Worm (Caenorhabditis elegans): ENCODE measurements around the gene apa-2.

The apa-2 gene

DNA sequence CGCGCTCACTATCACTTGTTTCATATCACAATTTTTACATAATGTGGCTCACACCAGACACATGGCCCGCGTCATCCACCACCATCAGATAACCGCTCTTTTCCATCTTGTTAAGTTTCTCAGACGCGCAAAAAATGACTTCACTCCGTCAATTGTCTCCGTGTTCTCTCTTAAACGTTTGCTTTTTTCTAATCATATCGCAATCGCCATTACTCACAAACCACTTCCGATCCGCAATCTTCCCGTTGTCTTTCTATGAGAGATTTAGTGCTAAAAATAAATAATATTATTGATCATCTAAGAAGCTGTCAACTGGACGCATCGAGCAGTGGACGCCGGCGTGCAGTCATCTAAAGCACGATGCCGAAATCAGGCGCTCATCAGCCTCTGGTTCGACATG, 35.1 kb upstream of the apa-2 start, which contains the start of gene tmc-2:
tmc-2 (plus strand) TSS at position 301 of the 400 bp plus-strand sequence.
- no peak for TF ChIP-seq pax-3 (tag; optimal IDR thresholded peaks at IDR 0.05)
- no peak for TF ChIP-seq sox-4 (tag; optimal IDR thresholded peaks at IDR 0.05)
- no peak for TF ChIP-seq efl-1 (optimal IDR thresholded peaks at IDR 0.05)
- TF ChIP-seq efl-1 (GFP tag; optimal IDR thresholded peaks at IDR 0.05 in 1 of 2), result peak in 1 of 2 experiments; percentile 46

DNA sequence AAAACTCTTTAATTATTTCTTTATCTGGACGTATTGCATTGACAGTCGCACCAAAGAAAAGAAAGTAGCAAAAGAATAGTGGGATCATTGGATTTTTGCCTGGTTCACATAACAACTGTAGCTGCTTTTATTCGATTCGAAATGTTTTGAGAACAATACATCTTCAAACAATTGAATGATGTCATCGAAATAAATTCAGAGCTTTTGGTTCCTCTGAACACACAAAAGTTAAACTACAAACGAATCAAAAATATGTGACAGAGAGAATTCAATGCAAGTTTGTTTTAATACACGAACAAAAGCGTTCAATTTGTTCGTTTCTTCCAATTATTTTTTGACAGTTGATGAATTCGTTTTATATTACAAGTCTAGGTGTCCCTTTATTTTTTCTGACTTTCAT, 27.2 kb upstream of the apa-2 start, which contains the start of gene H29C22.1:
H29C22.1 (minus strand) TSS at position 101 of the 400 bp plus-strand sequence.
- TF ChIP-seq nhr-12 (tag; optimal IDR thresholded peaks at IDR 0.05), result no peak
- TF ChIP-seq sptf-1 (tag; optimal IDR thresholded peaks at IDR 0.05), result no peak
- no peak for TF ChIP-seq lir-3 (tag; optimal IDR thresholded peaks at IDR 0.05; ENCODE audit: poor library complexity)
- no peak for TF ChIP-seq egl-13 (tag; optimal IDR thresholded peaks at IDR 0.05)
- TF ChIP-seq nhr-85 (tag), result no peak

DNA sequence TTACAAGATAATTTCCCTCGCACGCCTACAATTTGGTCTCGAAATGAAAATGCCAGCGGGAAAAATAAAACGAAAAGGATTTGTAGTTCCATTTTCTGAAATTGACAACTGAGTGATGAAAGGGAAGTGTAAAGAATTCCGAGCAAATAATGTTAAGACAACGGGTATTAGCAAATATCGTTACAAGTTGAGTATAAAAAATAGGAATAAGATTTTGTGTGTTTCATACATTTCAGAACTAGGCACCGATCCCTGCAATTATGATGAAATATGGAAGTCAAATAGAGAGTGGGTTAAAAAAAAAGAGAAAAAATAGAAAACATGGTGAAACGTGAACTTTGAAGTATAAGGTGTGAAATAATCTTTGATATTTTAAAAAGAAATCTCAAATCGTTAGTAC, 24.1 kb upstream of the apa-2 start, which contains the start of gene ttr-38:
ttr-38 (minus strand) TSS at position 101 of the 400 bp plus-strand sequence.
- no peak for TF ChIP-seq hlh-4 (tag; optimal IDR thresholded peaks at IDR 0.05)
- TF ChIP-seq nhr-237 (tag; optimal IDR thresholded peaks at IDR 0.05), result no peak
- TF ChIP-seq aha-1 (tag; optimal IDR thresholded peaks at IDR 0.05), result no peak
- no peak for TF ChIP-seq pax-3 (tag; optimal IDR thresholded peaks at IDR 0.05)
- no peak for TF ChIP-seq nhr-84 (tag; optimal IDR thresholded peaks at IDR 0.05)
- TF ChIP-seq sox-4 (tag; optimal IDR thresholded peaks at IDR 0.05), result no peak
- no peak for TF ChIP-seq irx-1 (tag; optimal IDR thresholded peaks at IDR 0.05)
- no peak for TF ChIP-seq rnt-1 (tag; optimal IDR thresholded peaks at IDR 0.05)
- TF ChIP-seq blmp-1 (tag; optimal IDR thresholded peaks at IDR 0.05), result no peak
- TF ChIP-seq nhr-85 (tag), result no peak
- TF ChIP-seq nhr-77 (tag; optimal IDR thresholded peaks at IDR 0.05), result no peak
- TF ChIP-seq nhr-71 (tag; optimal IDR thresholded peaks at IDR 0.05), result no peak

DNA sequence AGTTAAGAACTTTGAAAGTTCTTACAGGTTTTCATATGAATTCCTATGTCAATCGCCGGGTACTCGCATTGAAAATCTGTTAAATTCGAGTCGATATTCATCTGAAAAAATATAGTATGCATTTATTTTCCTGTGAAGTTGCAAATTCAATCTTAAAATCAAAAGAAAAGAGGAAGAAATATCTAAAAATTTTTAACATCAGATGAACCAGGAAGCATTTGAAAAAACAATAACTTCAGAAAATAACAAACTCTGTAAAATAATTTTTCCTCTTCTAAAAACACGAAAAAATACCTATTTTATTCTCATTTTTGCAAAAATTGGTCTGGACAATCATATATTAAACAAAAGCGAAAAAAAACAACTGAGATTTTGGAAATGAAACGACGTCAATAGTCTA, 19.4 kb upstream of the apa-2 start, which contains the start of gene npr-7:
npr-7 (minus strand) TSS at position 101 of the 400 bp plus-strand sequence.
- TF ChIP-seq nhr-90 (tag; optimal IDR thresholded peaks at IDR 0.05; ENCODE audit: poor library complexity) (no peak), ceh-8 (GFP tag; optimal IDR thresholded peaks at IDR 0.05) (no peak), aha-1 (tag; optimal IDR thresholded peaks at IDR 0.05) (no peak), aly-2 (tag; optimal IDR thresholded peaks at IDR 0.05) (no peak), pag-3 (tag; optimal IDR thresholded peaks at IDR 0.05; ENCODE audit: borderline replicate concordance, insufficient read depth) (no peak), zip-4 (GFP tag; optimal IDR thresholded peaks at IDR 0.05) (no peak), nhr-237 (tag; optimal IDR thresholded peaks at IDR 0.05) (no peak), lin-39 (tag; optimal IDR thresholded peaks at IDR 0.05) (no peak), unc-98 (GFP tag; IDR thresholded peaks at IDR 0.05) (no peak), fkh-8 (tag; optimal IDR thresholded peaks at IDR 0.05) (no peak), nhr-84 (tag; optimal IDR thresholded peaks at IDR 0.05) (no peak), ets-5 (GFP tag; IDR thresholded peaks at IDR 0.05) (no peak), nhr-71 (tag; optimal IDR thresholded peaks at IDR 0.05) (no peak)

DNA sequence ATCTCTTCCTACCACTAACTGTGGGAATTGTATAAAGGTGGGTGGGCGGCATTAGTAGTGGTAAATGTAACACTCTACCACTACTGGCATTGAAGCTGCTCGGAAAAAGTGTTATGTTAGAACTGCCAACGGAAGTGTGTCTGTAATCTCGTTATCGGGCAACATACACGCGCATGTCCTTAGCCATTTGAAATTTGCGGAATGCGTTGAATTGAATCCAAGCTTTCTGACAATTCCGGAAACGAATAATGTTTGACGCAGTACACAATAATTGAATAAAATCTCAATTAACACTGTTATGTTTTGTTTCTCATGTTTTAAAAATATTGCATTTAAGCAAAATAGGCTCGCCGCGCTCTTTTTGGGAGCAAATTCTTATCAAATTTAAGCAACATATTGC, 13.5 kb upstream of the apa-2 start:
- peak; percentile 53 for TF ChIP-seq nhr-47 (tag; optimal IDR thresholded peaks at IDR 0.05)
- no peak for TF ChIP-seq lin-35 (GFP tag; optimal IDR thresholded peaks at IDR 0.05)
- TF ChIP-seq nhr-11 (tag; optimal IDR thresholded peaks at IDR 0.05), result no peak
- peak; percentile 51 for TF ChIP-seq lin-14 (GFP tag; optimal IDR thresholded peaks at IDR 0.05)
- TF ChIP-seq ztf-11 (tag; optimal IDR thresholded peaks at IDR 0.05), result no peak
- TF ChIP-seq unc-86 (tag; optimal IDR thresholded peaks at IDR 0.05), result no peak
- TF ChIP-seq elt-2 (tag; optimal IDR thresholded peaks at IDR 0.05), result no peak
- peak; percentile 18 for TF ChIP-seq fkh-8 (tag; optimal IDR thresholded peaks at IDR 0.05)
- no peak for TF ChIP-seq fkh-4 (tag; optimal IDR thresholded peaks at IDR 0.05; ENCODE audit: borderline replicate concordance)
- peak; percentile 31 for TF ChIP-seq nhr-71 (tag; optimal IDR thresholded peaks at IDR 0.05)
- TF ChIP-seq egl-27 (tag; optimal IDR thresholded peaks at IDR 0.05), result no peak
- no peak for TF ChIP-seq unc-30 (tag; optimal IDR thresholded peaks at IDR 0.05)
- no peak for TF ChIP-seq tlp-1 (tag; optimal IDR thresholded peaks at IDR 0.05)
- no peak for TF ChIP-seq dsc-1 (tag; optimal IDR thresholded peaks at IDR 0.05)
